Fruit fly (Drosophila melanogaster) whole organism, embryonic: Measurements from ENCODE around the gene CG10702.

Experiments used
- Ada2b ChIP-seq: fragments of 200-800 bp; sonication (Bioruptor generic); IDR thresholded peaks from 2 replicates; pipeline ENCODE4 v1.3.6; 2022; ENCODE audit warnings: missing biosample characterization, missing genetic modification characterization
- BtbVII ChIP-seq: fragments of 200-800 bp; sonication (Bioruptor generic); optimal IDR thresholded peaks from 3 replicates; lab custom pipeline; 2017; ENCODE audit warnings: missing biosample characterization, mild to moderate bottlenecking, missing genetic modification characterization
- CG10274 ChIP-seq: fragments of 200-800 bp; sonication (Bioruptor generic); optimal IDR thresholded peaks from 3 replicates; lab custom pipeline; 2017; ENCODE audit warnings: missing biosample characterization, mild to moderate bottlenecking, missing genetic modification characterization
- CG10654 ChIP-seq: fragments of 200-800 bp; sonication (Bioruptor generic); optimal IDR thresholded peaks from 2 replicates; lab custom pipeline; 2016; ENCODE audit warnings: missing biosample characterization, missing genetic modification characterization
- CG11093 ChIP-seq: fragments of 200-800 bp; sonication (Bioruptor generic); IDR thresholded peaks from 3 replicates; pipeline ENCODE4 v1.3.6; 2022; ENCODE audit warnings: missing biosample characterization, missing genetic modification characterization
- CG11504 ChIP-seq: fragments of 200-800 bp; sonication (Bioruptor generic); optimal IDR thresholded peaks from 3 replicates; lab custom pipeline; 2019; ENCODE audit warnings: missing biosample characterization, mild to moderate bottlenecking, missing genetic modification characterization, moderate library complexity
- CG11723 ChIP-seq: fragments of 200-800 bp; sonication (Bioruptor generic); optimal IDR thresholded peaks from 2 replicates; lab custom pipeline; 2017; ENCODE audit warnings: missing biosample characterization, mild to moderate bottlenecking, missing genetic modification characterization
- CG13624 ChIP-seq: fragments of 200-800 bp; sonication (Bioruptor generic); optimal IDR thresholded peaks from 2 replicates; lab custom pipeline; 2016; ENCODE audit warnings: missing biosample characterization, missing genetic modification characterization
- CG16779 ChIP-seq: fragments of 200-800 bp; sonication (Bioruptor generic); IDR thresholded peaks from 2 replicates; pipeline ENCODE4 v1.3.6; 2022; ENCODE audit warnings: missing biosample characterization, missing genetic modification characterization
- CG17829 ChIP-seq: fragments of 200-800 bp; optimal IDR thresholded peaks from 2 replicates; lab custom pipeline; 2019; ENCODE audit warnings: missing biosample characterization, mild to moderate bottlenecking, missing genetic modification characterization, moderate library complexity
- CG18764 ChIP-seq: fragments of 200-800 bp; sonication (Bioruptor generic); optimal IDR thresholded peaks from 3 replicates; lab custom pipeline; 2016; ENCODE audit warnings: missing biosample characterization, missing genetic modification characterization
- CG31365 ChIP-seq: fragments of 200-800 bp; sonication (Bioruptor generic); optimal IDR thresholded peaks from 2 replicates; lab custom pipeline; 2018; ENCODE audit warnings: missing biosample characterization, mild to moderate bottlenecking, missing genetic modification characterization
- CG31441 ChIP-seq: fragments of 200-800 bp; sonication (Bioruptor generic); IDR thresholded peaks from 2 replicates; pipeline ENCODE4 v1.3.6; 2022; ENCODE audit warnings: missing biosample characterization, missing genetic modification characterization
- CG3281 ChIP-seq: fragments of 200-800 bp; sonication (Bioruptor generic); optimal IDR thresholded peaks from 3 replicates; lab custom pipeline; 2017; ENCODE audit warnings: missing biosample characterization, mild to moderate bottlenecking, missing genetic modification characterization
- CG7839 ChIP-seq: fragments of 200-800 bp; sonication (Bioruptor generic); optimal IDR thresholded peaks from 3 replicates; lab custom pipeline; 2018; ENCODE audit warnings: missing biosample characterization, mild to moderate bottlenecking, missing genetic modification characterization, moderate library complexity
- CG8388 ChIP-seq: fragments of 200-800 bp; sonication (Bioruptor generic); optimal IDR thresholded peaks from 2 replicates; lab custom pipeline; 2019; ENCODE audit warnings: missing biosample characterization, mild to moderate bottlenecking, missing genetic modification characterization, moderate library complexity
- CG8478 ChIP-seq: fragments of >200 bp; optimal IDR thresholded peaks from 2 replicates; lab custom pipeline; 2018
- CTCF ChIP-seq: fragments of 200-800 bp; sonication (Bioruptor generic); optimal IDR thresholded peaks from 2 replicates; lab custom pipeline; 2017; ENCODE audit warnings: missing biosample characterization, mild to moderate bottlenecking, missing genetic modification characterization, moderate library complexity
- Dad ChIP-seq: fragments of 200-800 bp; sonication (Bioruptor generic); optimal IDR thresholded peaks from 3 replicates; lab custom pipeline; 2016; ENCODE audit warnings: missing biosample characterization, missing genetic modification characterization
- HmgD ChIP-seq: fragments of 200-800 bp; sonication (Bioruptor generic); optimal IDR thresholded peaks from 3 replicates; lab custom pipeline; 2016; ENCODE audit warnings: missing biosample characterization, missing genetic modification characterization
- Kr ChIP-seq: fragments of 200-800 bp; sonication (Bioruptor generic); optimal IDR thresholded peaks from 2 replicates; lab custom pipeline; 2017; ENCODE audit warnings: missing biosample characterization, mild to moderate bottlenecking, missing genetic modification characterization
- MBD-R2 ChIP-seq: fragments of 200-800 bp; sonication (Bioruptor generic); IDR thresholded peaks from 2 replicates; pipeline ENCODE4 v1.3.6; 2022; ENCODE audit warnings: missing biosample characterization, missing genetic modification characterization
- MTF-1 ChIP-seq: fragments of 200-800 bp; sonication (Bioruptor generic); optimal IDR thresholded peaks from 2 replicates; lab custom pipeline; 2018; ENCODE audit warnings: missing biosample characterization, mild to moderate bottlenecking, missing genetic modification characterization, borderline replicate concordance
- Pdp1 ChIP-seq, 2 experiments: fragments of 200-800 bp; sonication (Bioruptor generic); optimal IDR thresholded peaks; 3 replicates each; lab custom pipeline; 2016; ENCODE audit warnings: missing biosample characterization in 2 of 2, missing genetic modification characterization in 2 of 2, mild to moderate bottlenecking in 1 of 2, moderate library complexity in 1 of 2
- Six4 ChIP-seq: fragments of 200-800 bp; sonication (Bioruptor generic); optimal IDR thresholded peaks from 2 replicates; lab custom pipeline; 2016; ENCODE audit warnings: missing biosample characterization, missing genetic modification characterization
- TFAM ChIP-seq: fragments of 200-800 bp; sonication (Bioruptor generic); optimal IDR thresholded peaks from 2 replicates; lab custom pipeline; 2017; ENCODE audit warnings: missing biosample characterization, missing genetic modification characterization, inconsistent platforms
- ab ChIP-seq: fragments of 200-800 bp; sonication (Bioruptor generic); optimal IDR thresholded peaks from 2 replicates; lab custom pipeline; 2016; ENCODE audit warnings: missing biosample characterization, missing genetic modification characterization
- cwo ChIP-seq: fragments of 200-800 bp; sonication (Bioruptor generic); optimal IDR thresholded peaks from 3 replicates; lab custom pipeline; 2017; ENCODE audit warnings: missing biosample characterization, missing genetic modification characterization, mild to moderate bottlenecking, moderate library complexity, missing genetic modification reagents
- dpn ChIP-seq, 2 experiments: fragments of 200-800 bp; sonication (Bioruptor generic); optimal IDR thresholded peaks; 3 replicates each; lab custom pipeline; 2016; ENCODE audit warnings: missing biosample characterization in 2 of 2, missing genetic modification characterization in 2 of 2
- emc ChIP-seq: fragments of 200-800 bp; sonication (Bioruptor generic); optimal IDR thresholded peaks from 2 replicates; lab custom pipeline; 2016; ENCODE audit warnings: missing biosample characterization, missing genetic modification characterization
- fd64A ChIP-seq: fragments of 200-800 bp; sonication (Bioruptor generic); optimal IDR thresholded peaks from 3 replicates; lab custom pipeline; 2018; ENCODE audit warnings: missing biosample characterization, mild to moderate bottlenecking, missing genetic modification characterization
- gcm ChIP-seq: fragments of 200-800 bp; sonication (Bioruptor generic); optimal IDR thresholded peaks from 2 replicates; lab custom pipeline; 2019; ENCODE audit warnings: missing biosample characterization, mild to moderate bottlenecking, missing genetic modification characterization, moderate library complexity
- her ChIP-seq: fragments of 200-800 bp; sonication (Bioruptor generic); optimal IDR thresholded peaks from 2 replicates; lab custom pipeline; 2016; ENCODE audit warnings: missing biosample characterization, missing genetic modification characterization
- ind ChIP-seq: fragments of 200-800 bp; sonication (Bioruptor generic); optimal IDR thresholded peaks from 3 replicates; lab custom pipeline; 2016; ENCODE audit warnings: missing biosample characterization, missing genetic modification characterization
- jigr1 ChIP-seq: fragments of 200-800 bp; sonication (Bioruptor generic); IDR thresholded peaks from 3 replicates; pipeline ENCODE4 v1.3.6; 2022; ENCODE audit warnings: missing biosample characterization, missing genetic modification characterization
- kah ChIP-seq: fragments of 200-800 bp; sonication (Bioruptor generic); optimal IDR thresholded peaks from 2 replicates; lab custom pipeline; 2018; ENCODE audit warnings: missing biosample characterization, mild to moderate bottlenecking, missing genetic modification characterization
- kay ChIP-seq: fragments of 200-800 bp; sonication (Bioruptor generic); optimal IDR thresholded peaks from 2 replicates; lab custom pipeline; 2016; ENCODE audit warnings: missing biosample characterization, missing genetic modification characterization
- kni ChIP-seq: fragments of 200-800 bp; sonication (Bioruptor generic); optimal IDR thresholded peaks from 3 replicates; lab custom pipeline; 2017; ENCODE audit warnings: mild to moderate bottlenecking, missing biosample characterization, missing genetic modification reagents, missing genetic modification characterization
- lab ChIP-seq: fragments of 200-800 bp; sonication (Bioruptor generic); optimal IDR thresholded peaks from 3 replicates; lab custom pipeline; 2017; ENCODE audit warnings: missing biosample characterization, missing genetic modification characterization, mild to moderate bottlenecking, moderate library complexity, missing genetic modification reagents
- lov ChIP-seq, 2 experiments: fragments of 200-800 bp in 1 of 2; fragments of >200 bp in 1 of 2; sonication (Bioruptor generic) in 1 of 2; IDR thresholded peaks in 1 of 2; optimal IDR thresholded peaks in 1 of 2; 2 replicates in 1 of 2; 3 replicates in 1 of 2; pipeline versions ENCODE4 v1.3.6 to Lab custom; 2017 to 2022; ENCODE audit warnings: missing biosample characterization in 1 of 2, missing genetic modification characterization in 1 of 2
- mld ChIP-seq: fragments of 200-800 bp; sonication (Bioruptor generic); IDR thresholded peaks from 3 replicates; pipeline ENCODE4 v1.3.6; 2022; ENCODE audit warnings: missing biosample characterization, missing genetic modification characterization; ENCODE audit not compliant: partially characterized antibody
- nerfin-1 ChIP-seq: fragments of 200-800 bp; sonication (Bioruptor generic); optimal IDR thresholded peaks from 3 replicates; lab custom pipeline; 2019; ENCODE audit warnings: missing biosample characterization, mild to moderate bottlenecking, missing genetic modification characterization, moderate library complexity
- p53 ChIP-seq: fragments of 200-800 bp; sonication (Bioruptor generic); optimal IDR thresholded peaks from 2 replicates; lab custom pipeline; 2016; ENCODE audit warnings: missing biosample characterization, missing genetic modification characterization
- repo ChIP-seq: fragments of 200-800 bp; sonication (Bioruptor generic); optimal IDR thresholded peaks from 2 replicates; lab custom pipeline; 2016; ENCODE audit warnings: missing biosample characterization, missing genetic modification characterization
- run ChIP-seq: fragments of 200-800 bp; sonication (Bioruptor generic); optimal IDR thresholded peaks from 3 replicates; lab custom pipeline; 2018; ENCODE audit warnings: missing biosample characterization, mild to moderate bottlenecking, missing genetic modification characterization
- toy ChIP-seq: fragments of 200-800 bp; sonication (Bioruptor generic); IDR thresholded peaks from 2 replicates; pipeline ENCODE4 v1.3.6; 2022; ENCODE audit warnings: missing biosample characterization, missing genetic modification characterization
- trh ChIP-seq: fragments of 200-800 bp; sonication (Bioruptor generic); optimal IDR thresholded peaks from 2 replicates; lab custom pipeline; 2016; ENCODE audit warnings: missing biosample characterization, missing genetic modification characterization
- unpg ChIP-seq: fragments of 200-800 bp; sonication (Bioruptor generic); optimal IDR thresholded peaks from 3 replicates; lab custom pipeline; 2018; ENCODE audit warnings: missing biosample characterization, mild to moderate bottlenecking, missing genetic modification characterization, moderate library complexity
- zen2 ChIP-seq: fragments of 200-800 bp; sonication (Bioruptor generic); IDR thresholded peaks from 3 replicates; pipeline ENCODE4 v1.3.6; 2022; ENCODE audit warnings: missing biosample characterization, missing genetic modification characterization; ENCODE audit not compliant: partially characterized antibody
- zfh1 ChIP-seq: fragments of 200-800 bp; sonication (Bioruptor generic); IDR thresholded peaks from 3 replicates; pipeline ENCODE4 v1.3.6; 2022; ENCODE audit warnings: missing biosample characterization, missing genetic modification characterization
- zfh2 ChIP-seq: fragments of 200-800 bp; sonication (Bioruptor generic); optimal IDR thresholded peaks from 2 replicates; lab custom pipeline; 2016; ENCODE audit warnings: missing biosample characterization, missing genetic modification characterization

The CG10702 gene

dm6 chr2L:19045111-19045560 is 24.5 kb downstream of the CG10702 start, which contains the start of the genes Ttc19 and Acn (continued):
- TF ChIP-seq CG8478 (no peak), mld (GFP tag; lab: Robert Waterston, UW) (peak; percentile 93), nerfin-1 (peak; percentile 77), fd64A (GFP tag; lab: Kevin White, UChicago) (no peak), Ada2b (peak; percentile 75), CG16779 (0 out of 2 replicates have a peak, but pooled peaks have one; percentile 46), lov (optimal IDR thresholded peaks at IDR 0.05; lab: Kevin White, UChicago) (no peak), lov (GFP tag; IDR thresholded peaks at IDR 0.05; lab: Robert Waterston, UW) (peak; percentile 71; the same call in 2 of the 3 replicates), CG11723 (GFP tag; lab: Kevin White, UChicago) (peak; percentile 43), MBD-R2 (GFP tag; lab: Robert Waterston, UW) (peak; percentile 95), kni (GFP tag; lab: Kevin White, UChicago) (no peak), MTF-1 (GFP tag; lab: Kevin White, UChicago) (no peak), Kr (no peak), repo (peak; percentile 84), gcm (GFP tag; lab: Kevin White, UChicago) (peak; percentile 67), CG10654 (GFP tag; lab: Kevin White, UChicago) (peak; percentile 61), run (tag; lab: Kevin White, UChicago) (no peak), ind (peak; percentile 80), zfh2 (GFP tag; lab: Kevin White, UChicago) (peak; percentile 93), Six4 (GFP tag; lab: Kevin White, UChicago) (peak; percentile 74), unpg (GFP tag; lab: Kevin White, UChicago) (peak; percentile 81), Pdp1 (GFP tag; optimal IDR thresholded peaks at IDR 0.05; lab: Kevin White, UChicago) (peak; percentile 89 to 91), trh (GFP tag; lab: Kevin White, UChicago) (peak; percentile 56), CG8388 (GFP tag; lab: Kevin White, UChicago) (peak; percentile 81), zfh1 (GFP tag; lab: Robert Waterston, UW) (peak; percentile 90), Dad (GFP tag; lab: Kevin White, UChicago) (peak; percentile 92), CG7839 (tag; lab: Kevin White, UChicago) (peak; percentile 78), kah (GFP tag; lab: Kevin White, UChicago) (peak; percentile 29), p53 (peak; percentile 65), CG31441 (GFP tag; lab: Robert Waterston, UW) (no peak; the same call in 1 of the 2 replicates), HmgD (GFP tag; lab: Kevin White, UChicago) (peak; percentile 89), her (GFP tag; lab: Kevin White, UChicago) (peak; percentile 83), CTCF (GFP tag; lab: Kevin White, UChicago) (peak; percentile 26), zen2 (GFP tag; lab: Robert Waterston, UW) (peak; percentile 79; the same call in 2 of the 3 replicates), jigr1 (GFP tag; lab: Robert Waterston, UW) (no peak), CG11504 (peak; percentile 83), CG11093 (peak; percentile 68), toy (GFP tag; lab: Robert Waterston, UW) (no peak), ab (GFP tag; lab: Kevin White, UChicago) (peak; percentile 69), CG10274 (GFP tag; lab: Kevin White, UChicago) (no peak), cwo (GFP tag; lab: Kevin White, UChicago) (peak; percentile 59), CG17829 (peak; percentile 87), kay (GFP tag; lab: Kevin White, UChicago) (peak; percentile 55), CG31365 (tag; lab: Kevin White, UChicago) (no peak), dpn (GFP tag; optimal IDR thresholded peaks at IDR 0.05; lab: Kevin White, UChicago) (peak; percentile 72 to 92), TFAM (GFP tag; lab: Kevin White, UChicago) (peak; percentile 32), emc (GFP tag; lab: Kevin White, UChicago) (peak; percentile 65), CG13624 (GFP tag; lab: Kevin White, UChicago) (peak; percentile 92), BtbVII (GFP tag; lab: Kevin White, UChicago) (peak; percentile 6), CG3281 (GFP tag; lab: Kevin White, UChicago) (peak; percentile 76), CG18764 (GFP tag; lab: Kevin White, UChicago) (peak; percentile 63), lab (GFP tag; lab: Kevin White, UChicago) (peak; percentile 84)
